Fruit fly (Drosophila melanogaster) whole organism, embryonic: ENCODE data around the gene CG8526.

Experiments
- CG2129 ChIP-seq: fragments of 200-800 bp; sonication (Bioruptor generic); IDR thresholded peaks from 2 replicates; pipeline ENCODE4 v1.3.6; 2022; ENCODE audit warnings: missing biosample characterization, missing genetic modification characterization; ENCODE audit not compliant: partially characterized antibody
- CG2889 ChIP-seq: fragments of 200-800 bp; sonication (Bioruptor generic); IDR thresholded peaks from 3 replicates; pipeline ENCODE4 v1.3.6; 2022; ENCODE audit warnings: missing biosample characterization, missing genetic modification characterization
- CG4424 ChIP-seq: fragments of 200-800 bp; sonication (Bioruptor generic); optimal IDR thresholded peaks from 3 replicates; lab custom pipeline; 2016; ENCODE audit warnings: missing biosample characterization, missing genetic modification characterization
- CG6689 ChIP-seq: fragments of 200-800 bp; sonication (Bioruptor generic); IDR thresholded peaks from 2 replicates; pipeline ENCODE4 v1.3.6; 2022; ENCODE audit warnings: missing biosample characterization, missing genetic modification characterization
- Hmx ChIP-seq: fragments of 200-800 bp; sonication (Bioruptor generic); optimal IDR thresholded peaks from 2 replicates; lab custom pipeline; 2016; ENCODE audit warnings: missing biosample characterization, missing genetic modification characterization
- Nf-YB ChIP-seq: fragments of 200-800 bp; sonication (Bioruptor generic); optimal IDR thresholded peaks from 3 replicates; lab custom pipeline; 2019; ENCODE audit warnings: missing biosample characterization, mild to moderate bottlenecking, missing genetic modification characterization, moderate library complexity
- ara ChIP-seq: fragments of 200-800 bp; sonication (Bioruptor generic); IDR thresholded peaks from 2 replicates; pipeline ENCODE4 v1.3.6; 2022; ENCODE audit warnings: missing biosample characterization, missing genetic modification characterization
- nerfin-2 ChIP-seq: fragments of 200-800 bp; sonication (Bioruptor generic); IDR thresholded peaks from 2 replicates; pipeline ENCODE4 v1.3.6; 2022; ENCODE audit warnings: missing biosample characterization, missing genetic modification characterization; ENCODE audit not compliant: partially characterized antibody
- pum ChIP-seq: fragments of 200-800 bp; sonication (Bioruptor generic); optimal IDR thresholded peaks from 2 replicates; lab custom pipeline; 2016; ENCODE audit warnings: missing biosample characterization, missing genetic modification characterization

DNA sequence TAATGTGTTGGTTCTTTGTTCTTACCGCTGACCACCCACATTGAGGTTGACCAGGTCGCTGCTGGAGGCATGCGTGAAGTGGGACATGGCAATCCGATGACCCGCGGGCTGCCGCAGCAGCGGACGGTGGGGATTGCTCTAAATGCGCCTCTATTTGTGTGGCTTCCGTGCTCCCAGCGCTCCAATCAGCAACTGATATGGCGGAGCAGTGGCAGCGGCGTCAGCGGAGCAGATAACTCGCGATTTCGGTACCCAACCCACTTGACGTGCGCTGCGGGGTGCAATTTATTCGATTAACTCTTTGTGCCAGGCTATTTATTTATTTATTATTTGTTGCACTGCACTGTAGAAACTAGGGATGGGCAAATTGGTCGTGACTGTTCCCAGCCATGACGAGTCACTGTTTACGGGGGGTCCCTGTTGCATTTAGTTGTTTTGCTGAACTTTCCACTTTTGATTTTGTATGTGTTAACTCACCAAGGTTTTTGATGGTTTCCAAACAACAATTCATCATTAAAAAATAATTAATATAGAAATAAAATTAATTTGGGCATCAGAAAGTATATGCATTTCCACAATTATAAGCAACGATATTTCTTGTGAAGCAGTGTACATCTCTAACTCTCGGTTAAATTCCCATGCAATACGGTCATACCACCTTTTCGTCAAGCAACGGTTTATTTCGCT, at the start of gene CG8526, which contains the start of gene CG9467:
- TF ChIP-seq Hmx (GFP tag; lab: Kevin White, UChicago) = no peak
- TF ChIP-seq nerfin-2 (GFP tag; lab: Robert Waterston, UW) = no peak
- TF ChIP-seq pum = peak; percentile 15
- peak; percentile 69; the same call in 2 of the 3 replicates for TF ChIP-seq CG2889
- TF ChIP-seq ara (GFP tag; lab: Robert Waterston, UW) = 0 out of 2 replicates have a peak, but pooled peaks have one; percentile 35
- no peak for TF ChIP-seq Nf-YB (GFP tag; lab: Kevin White, UChicago)
- peak; percentile 76 for TF ChIP-seq CG4424
- peak; percentile 39; the same call in 1 of the 2 replicates for TF ChIP-seq CG6689 (GFP tag; lab: Robert Waterston, UW)
- peak; percentile 66 for TF ChIP-seq CG2129 (GFP tag; lab: Robert Waterston, UW)
